Worm (Caenorhabditis elegans) whole organism, L4 larva: Measurements from ENCODE around the gene ZK112.4.

Experiments used
- T20F7.1 ChIP-seq: fragments of 200-800 bp; sonication (Bioruptor generic); optimal IDR thresholded peaks from 2 replicates; lab custom pipeline; 2018; ENCODE audit warnings: mild to moderate bottlenecking, missing genetic modification characterization, missing compliant biosample characterization
- aly-2 ChIP-seq: sonication (generic microtip); optimal IDR thresholded peaks from 2 replicates; lab custom pipeline; 2018; ENCODE audit warnings: missing biosample characterization, missing genetic modification characterization
- egl-27 ChIP-seq: sonication (generic microtip); optimal IDR thresholded peaks from 3 replicates; lab custom pipeline; 2017; ENCODE audit warnings: missing biosample characterization, missing genetic modification reagents, missing genetic modification characterization
- lin-13 ChIP-seq: fragments of 150-350 bp; optimal IDR thresholded peaks from 2 replicates; lab custom pipeline; 2014; ENCODE audit warnings: missing biosample characterization, missing genetic modification reagents, missing genetic modification characterization
- nhr-237 ChIP-seq: sonication (generic microtip); optimal IDR thresholded peaks from 2 replicates; lab custom pipeline; 2017; ENCODE audit warnings: missing biosample characterization, missing genetic modification characterization
- nhr-6 ChIP-seq: fragments of 150-350 bp; optimal IDR thresholded peaks from 2 replicates; lab custom pipeline; 2014; ENCODE audit warnings: missing biosample characterization, missing genetic modification characterization
- nhr-76 ChIP-seq: fragments of 150-350 bp; optimal IDR thresholded peaks from 2 replicates; lab custom pipeline; 2014; ENCODE audit warnings: missing biosample characterization, missing genetic modification characterization

ce11 chrIII:7736806-7737205, 7.0 kb upstream of the ZK112.4 start:
- no peak for TF ChIP-seq aly-2
- TF ChIP-seq nhr-6 (tag; lab: Kevin White, UChicago) = no peak
- no peak for TF ChIP-seq lin-13 (GFP tag; lab: Kevin White, UChicago)
- no peak for TF ChIP-seq nhr-237 (tag; lab: Kevin White, UChicago)
- no peak for TF ChIP-seq egl-27 (tag; lab: Kevin White, UChicago)
- no peak for TF ChIP-seq T20F7.1 (GFP tag; lab: Kevin White, UChicago)
- no peak for TF ChIP-seq nhr-76 (tag; lab: Kevin White, UChicago)
